Worm (Caenorhabditis elegans) whole organism, late embryonic: ENCODE measurements around the gene T05B4.8.

ENCODE experiments used
- C38D4.7 ChIP-seq: fragments of 200-800 bp; sonication (Bioruptor generic); optimal IDR thresholded peaks from 2 replicates; lab custom pipeline; 2018; ENCODE audit warnings: mild to moderate bottlenecking, missing genetic modification characterization, moderate library complexity, missing compliant biosample characterization
- K02D7.2 ChIP-seq: sonication (generic microtip); optimal IDR thresholded peaks from 2 replicates; lab custom pipeline; 2017; ENCODE audit warnings: mild to moderate bottlenecking, missing genetic modification characterization, missing compliant biosample characterization
- T23F11.4 ChIP-seq: fragments of 200-800 bp; sonication (Bioruptor generic); optimal IDR thresholded peaks from 2 replicates; lab custom pipeline; 2018; ENCODE audit warnings: mild to moderate bottlenecking, missing genetic modification characterization, missing compliant biosample characterization
- ahr-1 ChIP-seq: sonication (generic microtip); optimal IDR thresholded peaks from 2 replicates; lab custom pipeline; 2016; ENCODE audit warnings: missing genetic modification characterization, missing compliant biosample characterization
- ama-1 ChIP-seq: fragments of 150-350 bp; optimal IDR thresholded peaks from 2 replicates; lab custom pipeline; 2014
- ceh-18 ChIP-seq: sonication (generic microtip); optimal IDR thresholded peaks from 2 replicates; lab custom pipeline; 2016; ENCODE audit warnings: missing genetic modification characterization, missing compliant biosample characterization
- ceh-24 ChIP-seq: sonication (generic microtip); optimal IDR thresholded peaks from 2 replicates; lab custom pipeline; 2016; ENCODE audit warnings: mild to moderate bottlenecking, missing genetic modification characterization, missing compliant biosample characterization
- ceh-45 ChIP-seq: fragments of 200-800 bp; sonication (Bioruptor generic); IDR thresholded peaks from 2 replicates; pipeline ENCODE4 v1.3.6; 2022; ENCODE audit warnings: missing genetic modification reagents, missing genetic modification characterization, missing compliant biosample characterization
- ceh-6 ChIP-seq: fragments of 200-800 bp; sonication (Bioruptor generic); optimal IDR thresholded peaks from 2 replicates; lab custom pipeline; 2018; ENCODE audit warnings: mild to moderate bottlenecking, missing genetic modification characterization, missing compliant biosample characterization
- ceh-9 ChIP-seq: sonication (generic microtip); optimal IDR thresholded peaks from 2 replicates; lab custom pipeline; 2016; ENCODE audit warnings: mild to moderate bottlenecking, missing genetic modification characterization, inconsistent platforms, missing compliant biosample characterization
- che-1 ChIP-seq: sonication (generic microtip); optimal IDR thresholded peaks from 2 replicates; lab custom pipeline; 2016; ENCODE audit warnings: mild to moderate bottlenecking, missing genetic modification characterization, missing compliant biosample characterization
- dmd-4 ChIP-seq: sonication (generic microtip); optimal IDR thresholded peaks from 2 replicates; lab custom pipeline; 2016; ENCODE audit warnings: borderline replicate concordance, missing genetic modification characterization, missing compliant biosample characterization
- dve-1 ChIP-seq: sonication (generic microtip); optimal IDR thresholded peaks from 2 replicates; lab custom pipeline; 2017; ENCODE audit warnings: antibody characterized with exemption, mild to moderate bottlenecking, missing genetic modification characterization, missing compliant biosample characterization
- elt-2 ChIP-seq: sonication (generic microtip); optimal IDR thresholded peaks from 2 replicates; lab custom pipeline; 2016; ENCODE audit warnings: missing genetic modification reagents, missing genetic modification characterization, missing compliant biosample characterization
- elt-4 ChIP-seq: sonication (generic microtip); optimal IDR thresholded peaks from 2 replicates; lab custom pipeline; 2016; ENCODE audit warnings: missing genetic modification characterization, missing compliant biosample characterization
- ets-4 ChIP-seq: sonication (generic microtip); optimal IDR thresholded peaks from 2 replicates; lab custom pipeline; 2016; ENCODE audit warnings: missing genetic modification characterization, missing compliant biosample characterization
- eyg-1 ChIP-seq: sonication (generic microtip); optimal IDR thresholded peaks from 2 replicates; lab custom pipeline; 2016; ENCODE audit warnings: missing genotype, missing genetic modification characterization, missing compliant biosample characterization
- fax-1 ChIP-seq: sonication (generic microtip); optimal IDR thresholded peaks from 2 replicates; lab custom pipeline; 2016; ENCODE audit warnings: missing genotype, missing genetic modification characterization, missing compliant biosample characterization
- fkh-6 ChIP-seq: sonication (generic microtip); optimal IDR thresholded peaks from 2 replicates; lab custom pipeline; 2016; ENCODE audit warnings: missing genetic modification characterization, missing compliant biosample characterization
- gmeb-2 ChIP-seq: sonication (generic microtip); optimal IDR thresholded peaks from 2 replicates; lab custom pipeline; 2016; ENCODE audit warnings: missing genetic modification characterization, inconsistent platforms, missing compliant biosample characterization
- hlh-15 ChIP-seq: sonication (generic microtip); optimal IDR thresholded peaks from 2 replicates; lab custom pipeline; 2016; ENCODE audit warnings: missing genetic modification characterization, missing compliant biosample characterization
- hlh-30 ChIP-seq: sonication (generic microtip); optimal IDR thresholded peaks from 2 replicates; lab custom pipeline; 2017; ENCODE audit warnings: antibody characterized with exemption, missing genetic modification characterization, missing compliant biosample characterization; ENCODE audit not compliant: insufficient read depth
- hlh-6 ChIP-seq: sonication (generic microtip); optimal IDR thresholded peaks from 2 replicates; lab custom pipeline; 2016; ENCODE audit warnings: missing genotype, missing genetic modification characterization, missing compliant biosample characterization
- nfya-1 ChIP-seq: sonication (generic microtip); optimal IDR thresholded peaks from 2 replicates; lab custom pipeline; 2017; ENCODE audit warnings: missing genetic modification characterization, mild to moderate bottlenecking, missing compliant biosample characterization, antibody characterized with exemption, moderate library complexity
- nhr-11 ChIP-seq: fragments of 150-350 bp; optimal IDR thresholded peaks from 2 replicates; lab custom pipeline; 2014; ENCODE audit warnings: missing biosample characterization, missing genetic modification characterization
- nhr-232 ChIP-seq: sonication (generic microtip); optimal IDR thresholded peaks from 2 replicates; lab custom pipeline; 2016; ENCODE audit warnings: missing genetic modification characterization, missing compliant biosample characterization
- odd-2 ChIP-seq: sonication (generic microtip); optimal IDR thresholded peaks from 2 replicates; lab custom pipeline; 2017; ENCODE audit warnings: antibody characterized with exemption, mild to moderate bottlenecking, missing genetic modification characterization, missing compliant biosample characterization
- pat-9 ChIP-seq: fragments of 200-800 bp; sonication (Bioruptor generic); optimal IDR thresholded peaks from 2 replicates; lab custom pipeline; 2018; ENCODE audit warnings: mild to moderate bottlenecking, missing genetic modification characterization, moderate library complexity, missing compliant biosample characterization
- pha-2 ChIP-seq: sonication (generic microtip); optimal IDR thresholded peaks from 2 replicates; lab custom pipeline; 2017; ENCODE audit warnings: mild to moderate bottlenecking, missing genetic modification characterization, missing compliant biosample characterization
- pha-4 ChIP-seq: fragments of 150-350 bp; optimal IDR thresholded peaks from 2 replicates; lab custom pipeline; 2018; ENCODE audit warnings: missing biosample characterization, missing genetic modification reagents, missing genetic modification characterization
- ref-2 ChIP-seq: sonication (generic microtip); optimal IDR thresholded peaks from 2 replicates; lab custom pipeline; 2016; ENCODE audit warnings: missing genetic modification characterization, missing compliant biosample characterization
- sdc-2 ChIP-seq: sonication (generic microtip); optimal IDR thresholded peaks from 2 replicates; lab custom pipeline; 2016; ENCODE audit warnings: missing genotype, missing genetic modification characterization, missing compliant biosample characterization
- sox-2 ChIP-seq: fragments of 200-800 bp; sonication (Bioruptor generic); IDR thresholded peaks from 2 replicates; pipeline ENCODE4 v1.3.6; 2022; ENCODE audit warnings: missing genetic modification reagents, missing genetic modification characterization, missing compliant biosample characterization
- syd-9 ChIP-seq: sonication (generic microtip); optimal IDR thresholded peaks from 2 replicates; lab custom pipeline; 2016; ENCODE audit warnings: mild to moderate bottlenecking, missing genetic modification characterization, moderate library complexity, missing compliant biosample characterization
- tbx-7 ChIP-seq: sonication (generic microtip); optimal IDR thresholded peaks from 2 replicates; lab custom pipeline; 2016; ENCODE audit warnings: missing genotype, missing genetic modification characterization, missing compliant biosample characterization
- ttx-3 ChIP-seq: sonication (generic microtip); optimal IDR thresholded peaks from 2 replicates; lab custom pipeline; 2016; ENCODE audit warnings: missing genetic modification reagents, missing genetic modification characterization, missing compliant biosample characterization
- unc-3 ChIP-seq, 2 experiments: fragments of 200-800 bp in 1 of 2; sonication (Bioruptor generic) in 1 of 2; sonication (generic microtip) in 1 of 2; conservative IDR thresholded peaks in 1 of 2; optimal IDR thresholded peaks in 1 of 2; 2 replicates each; pipeline versions ENCODE4 v1.3.6 to Lab custom; 2016 to 2022; ENCODE audit warnings: missing compliant biosample characterization in 2 of 2, missing genetic modification characterization in 2 of 2, missing genetic modification reagents in 1 of 2
- unc-55 ChIP-seq: sonication (generic microtip); optimal IDR thresholded peaks from 2 replicates; lab custom pipeline; 2017; ENCODE audit warnings: missing biosample characterization, missing genetic modification reagents, missing genetic modification characterization
- ztf-16 ChIP-seq: sonication (generic microtip); optimal IDR thresholded peaks from 2 replicates; lab custom pipeline; 2017; ENCODE audit warnings: missing genetic modification characterization, missing compliant biosample characterization

The T05B4.8 gene

ce11 chrV:4143034-4143433, 27.1 kb upstream of the T05B4.8 start (continued):
- TF ChIP-seq hlh-30 (peak; percentile 96), fax-1 (tag; lab: Kevin White, UChicago) (no peak), pha-2 (tag; lab: Kevin White, UChicago) (no peak)

ce11 chrV:4138688-4139087, 22.7 kb upstream of the T05B4.8 start, which contains the start of gene lgc-29:
lgc-29 (plus strand) TSS chrV:4138988.
- TF ChIP-seq pha-2 (tag; lab: Kevin White, UChicago) (no peak), gmeb-2 (no peak), ceh-9 (tag; lab: Kevin White, UChicago) (no peak), elt-2 (tag; lab: Kevin White, UChicago) (no peak), eyg-1 (tag; lab: Kevin White, UChicago) (no peak)
- TF ChIP-seq, all 69 proteins: peak for 0

ce11 chrV:4134728-4135127, 18.8 kb upstream of the T05B4.8 start, which contains the start of gene lgc-1:
lgc-1 (plus strand) TSS chrV:4135028.
- TF ChIP-seq hlh-15 (no peak), pat-9 (tag; lab: Kevin White, UChicago) (no peak), dmd-4 (tag; lab: Kevin White, UChicago) (no peak), unc-55 (no peak), ahr-1 (tag; lab: Kevin White, UChicago) (no peak), nhr-232 (tag; lab: Kevin White, UChicago) (no peak), sdc-2 (no peak), ceh-45 (GFP tag; lab: Robert Waterston, UW) (no peak), T23F11.4 (GFP tag; lab: Kevin White, UChicago) (no peak), ttx-3 (tag; lab: Kevin White, UChicago) (no peak), unc-3 (GFP tag; conservative IDR thresholded peaks at IDR 0.05; lab: Robert Waterston, UW) (no peak), unc-3 (tag; optimal IDR thresholded peaks at IDR 0.05; lab: Kevin White, UChicago) (no peak), fkh-6 (tag; lab: Kevin White, UChicago) (no peak), K02D7.2 (no peak), tbx-7 (no peak), ztf-16 (tag; lab: Kevin White, UChicago) (no peak), hlh-6 (tag; lab: Kevin White, UChicago) (no peak), odd-2 (tag; lab: Kevin White, UChicago) (no peak), hlh-30 (no peak)
- TF ChIP-seq, all 69 proteins: peak for 0

- TF ChIP-seq pat-9 (tag; lab: Kevin White, UChicago): no peak
- no peak for TF ChIP-seq sox-2 (GFP tag; lab: Robert Waterston, UW)
- no peak for TF ChIP-seq ceh-6 (GFP tag; lab: Kevin White, UChicago)
- TF ChIP-seq hlh-30: no peak
- peak; percentile 19 for TF ChIP-seq dve-1 (tag; lab: Kevin White, UChicago)
- TF ChIP-seq T23F11.4 (GFP tag; lab: Kevin White, UChicago): no peak
Measured at ce11 chrV:4131471-4131939, 15.5 kb upstream of the T05B4.8 start, which contains the start of gene nhr-57. nhr-57 (plus strand) TSS chrV:4131889.

ce11 chrV:4129604-4130003, 13.6 kb upstream of the T05B4.8 start, which contains the start of gene phat-4:
phat-4 (plus strand) TSS chrV:4129904.
- TF ChIP-seq pat-9 (tag; lab: Kevin White, UChicago): no peak
- TF ChIP-seq ref-2 (tag; lab: Kevin White, UChicago): no peak
- no peak for TF ChIP-seq che-1
- no peak for TF ChIP-seq ama-1 (lab: Kevin White, UChicago)

ce11 chrV:4127435-4127834, 11.5 kb upstream of the T05B4.8 start, which contains the start of gene T05B4.13:
T05B4.13 (minus strand) TSS chrV:4127535.
- TF ChIP-seq ceh-6 (GFP tag; lab: Kevin White, UChicago) (no peak), elt-4 (no peak), hlh-30 (no peak), gmeb-2 (no peak), pha-4 (tag; lab: Kevin White, UChicago) (no peak), ceh-18 (no peak), syd-9 (tag; lab: Kevin White, UChicago) (no peak), tbx-7 (no peak), fkh-6 (tag; lab: Kevin White, UChicago) (no peak), hlh-15 (no peak), ceh-9 (tag; lab: Kevin White, UChicago) (no peak), hlh-6 (tag; lab: Kevin White, UChicago) (no peak), nhr-11 (no peak), ceh-24 (tag; lab: Kevin White, UChicago) (no peak), C38D4.7 (GFP tag; lab: Kevin White, UChicago) (no peak), nfya-1 (tag; lab: Kevin White, UChicago) (no peak), ets-4 (no peak)
- TF ChIP-seq, all 69 proteins: peak for 0
